Worm (Caenorhabditis elegans) whole organism, mixed stage, embryonic: Measurements from ENCODE around the gene hint-3.
A peak's percentile ranks its signal among the peaks of the same experiment; 100 is the strongest.

Source experiments
- bed-3 ChIP-seq: fragments of 200-800 bp; sonication (Bioruptor generic); optimal IDR thresholded peaks from 3 replicates; lab custom pipeline; 2018; ENCODE audit warnings: mild to moderate bottlenecking, missing genetic modification characterization, moderate library complexity, missing compliant biosample characterization
- ceh-39 ChIP-seq: fragments of 150-350 bp; optimal IDR thresholded peaks from 2 replicates; lab custom pipeline; 2014; ENCODE audit warnings: missing biosample characterization, missing genetic modification characterization
- ceh-43 ChIP-seq: fragments of 200-800 bp; sonication (Bioruptor generic); optimal IDR thresholded peaks from 2 replicates; lab custom pipeline; 2018; ENCODE audit warnings: mild to moderate bottlenecking, missing genetic modification characterization, moderate library complexity, missing compliant biosample characterization
- ceh-83 ChIP-seq: fragments of 200-800 bp; sonication (Bioruptor generic); optimal IDR thresholded peaks from 2 replicates; lab custom pipeline; 2018; ENCODE audit warnings: mild to moderate bottlenecking, missing genetic modification characterization, missing compliant biosample characterization
- ces-1 ChIP-seq: fragments of 150-350 bp; optimal IDR thresholded peaks from 2 replicates; lab custom pipeline; 2014; ENCODE audit warnings: missing biosample characterization, missing genetic modification reagents, missing genetic modification characterization
- cnd-1 ChIP-seq: fragments of 200-800 bp; sonication (Bioruptor generic); optimal IDR thresholded peaks from 2 replicates; lab custom pipeline; 2018; ENCODE audit warnings: mild to moderate bottlenecking, missing genetic modification characterization, missing compliant biosample characterization
- drap-1 ChIP-seq: fragments of 200-800 bp; sonication (Bioruptor generic); optimal IDR thresholded peaks from 3 replicates; lab custom pipeline; 2018; ENCODE audit warnings: mild to moderate bottlenecking, missing genetic modification characterization, missing compliant biosample characterization
- elt-1 ChIP-seq: sonication (generic microtip); optimal IDR thresholded peaks from 2 replicates; lab custom pipeline; 2017; ENCODE audit warnings: missing genetic modification characterization, mild to moderate bottlenecking, missing compliant biosample characterization, antibody characterized with exemption, moderate library complexity, borderline replicate concordance; ENCODE audit not compliant: insufficient read depth
- elt-3 ChIP-seq: fragments of 150-350 bp; optimal IDR thresholded peaks from 2 replicates; lab custom pipeline; 2014; ENCODE audit warnings: missing biosample characterization, missing genetic modification characterization
- flh-1 ChIP-seq: fragments of 200-800 bp; sonication (Bioruptor generic); optimal IDR thresholded peaks from 2 replicates; lab custom pipeline; 2018; ENCODE audit warnings: mild to moderate bottlenecking, missing genetic modification characterization, moderate library complexity, missing compliant biosample characterization
- hlh-1 ChIP-seq: fragments of 150-350 bp; optimal IDR thresholded peaks from 2 replicates; lab custom pipeline; 2014; ENCODE audit warnings: missing biosample characterization, missing genetic modification reagents, missing genetic modification characterization
- lin-13 ChIP-seq: fragments of 150-350 bp; optimal IDR thresholded peaks from 2 replicates; lab custom pipeline; 2014; ENCODE audit warnings: missing biosample characterization, missing genetic modification characterization
- lin-32 ChIP-seq: fragments of 200-800 bp; sonication (Bioruptor generic); optimal IDR thresholded peaks from 2 replicates; lab custom pipeline; 2018; ENCODE audit warnings: mild to moderate bottlenecking, missing genetic modification characterization, missing compliant biosample characterization
- lsy-2 ChIP-seq: fragments of 150-350 bp; optimal IDR thresholded peaks from 2 replicates; lab custom pipeline; 2014; ENCODE audit warnings: missing biosample characterization, missing genetic modification characterization
- mab-5 ChIP-seq: fragments of 150-350 bp; optimal IDR thresholded peaks from 2 replicates; lab custom pipeline; 2014; ENCODE audit warnings: missing biosample characterization, missing genetic modification characterization
- mep-1 ChIP-seq: fragments of 150-350 bp; optimal IDR thresholded peaks from 2 replicates; lab custom pipeline; 2017; ENCODE audit warnings: missing biosample characterization, missing genetic modification reagents, missing genetic modification characterization, inconsistent platforms
- nhr-12 ChIP-seq: fragments of 150-350 bp; optimal IDR thresholded peaks from 2 replicates; lab custom pipeline; 2014; ENCODE audit warnings: missing biosample characterization, missing genetic modification characterization
- nhr-2 ChIP-seq: fragments of 150-350 bp; optimal IDR thresholded peaks from 2 replicates; lab custom pipeline; 2014; ENCODE audit warnings: missing biosample characterization, missing genetic modification characterization
- nhr-237 ChIP-seq: fragments of 150-350 bp; optimal IDR thresholded peaks from 2 replicates; lab custom pipeline; 2014; ENCODE audit warnings: missing biosample characterization, missing genetic modification characterization
- nhr-28 ChIP-seq: fragments of 150-350 bp; optimal IDR thresholded peaks from 2 replicates; lab custom pipeline; 2014; ENCODE audit warnings: missing biosample characterization, missing genetic modification characterization
- nhr-76 ChIP-seq: sonication (generic microtip); optimal IDR thresholded peaks from 2 replicates; lab custom pipeline; 2017; ENCODE audit warnings: missing biosample characterization, missing genetic modification characterization
- pha-4 ChIP-seq: fragments of 150-350 bp; optimal IDR thresholded peaks from 2 replicates; lab custom pipeline; 2018; ENCODE audit warnings: missing biosample characterization, missing genetic modification reagents, missing genetic modification characterization
- sem-2 ChIP-seq: fragments of 200-800 bp; sonication (Bioruptor generic); optimal IDR thresholded peaks from 2 replicates; lab custom pipeline; 2018; ENCODE audit warnings: mild to moderate bottlenecking, missing genetic modification characterization, missing compliant biosample characterization
- snpc-4 ChIP-seq: fragments of 150-350 bp; optimal IDR thresholded peaks from 2 replicates; lab custom pipeline; 2014; ENCODE audit warnings: missing biosample characterization, missing genetic modification characterization
- sptf-1 ChIP-seq: sonication (generic microtip); optimal IDR thresholded peaks from 2 replicates; lab custom pipeline; 2017; ENCODE audit warnings: mild to moderate bottlenecking, missing genetic modification characterization, moderate library complexity, missing compliant biosample characterization
- tbx-8 ChIP-seq: fragments of 200-800 bp; sonication (Bioruptor generic); optimal IDR thresholded peaks from 2 replicates; lab custom pipeline; 2018; ENCODE audit warnings: mild to moderate bottlenecking, missing genetic modification characterization, moderate library complexity, missing compliant biosample characterization
- unc-120 ChIP-seq: sonication (generic microtip); optimal IDR thresholded peaks from 2 replicates; lab custom pipeline; 2017; ENCODE audit warnings: missing genetic modification characterization, missing compliant biosample characterization; ENCODE audit not compliant: poor library complexity, severe bottlenecking
- unc-39 ChIP-seq: fragments of 150-350 bp; optimal IDR thresholded peaks from 2 replicates; lab custom pipeline; 2014; ENCODE audit warnings: missing biosample characterization, missing genetic modification characterization
- unc-62 ChIP-seq: fragments of 150-350 bp; optimal IDR thresholded peaks from 2 replicates; lab custom pipeline; 2014; ENCODE audit warnings: missing biosample characterization, missing genetic modification reagents, missing genetic modification characterization
- zip-8 ChIP-seq: fragments of 150-350 bp; optimal IDR thresholded peaks from 2 replicates; lab custom pipeline; 2014; ENCODE audit warnings: missing biosample characterization, missing genetic modification characterization
- ztf-11 ChIP-seq: fragments of 150-350 bp; optimal IDR thresholded peaks from 2 replicates; lab custom pipeline; 2014; ENCODE audit warnings: missing biosample characterization, missing genetic modification characterization

Gene hint-3

DNA sequence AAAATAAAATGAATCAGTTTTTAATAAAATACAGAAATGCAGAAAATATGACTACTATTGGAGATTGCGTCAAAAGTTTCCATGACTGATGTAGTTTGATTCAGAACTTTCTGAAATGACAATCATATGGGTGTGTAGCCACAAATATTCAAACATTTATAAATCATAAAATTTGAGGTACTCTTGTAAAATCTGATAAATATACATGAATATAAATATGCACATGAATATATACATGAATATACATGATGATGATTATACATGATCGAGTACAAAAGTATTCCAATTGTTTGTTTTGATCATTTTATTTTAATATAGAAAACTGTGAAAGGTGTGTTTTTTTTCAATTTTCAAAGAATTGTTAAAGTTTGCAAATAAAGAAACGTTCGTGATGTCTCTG is 5.7 kb upstream of the hint-3 start, which contains the start of gene T05B11.4:
TSS of gene T05B11.4 (minus strand) at position 101 of the 400 bp plus-strand sequence.
- TF ChIP-seq sptf-1 (tag; lab: Kevin White, UChicago) (no peak), mab-5 (tag; lab: Kevin White, UChicago) (no peak), hlh-1 (tag; lab: Kevin White, UChicago) (no peak), lin-13 (tag; lab: Kevin White, UChicago) (no peak), nhr-76 (tag; lab: Kevin White, UChicago) (no peak), nhr-237 (no peak), tbx-8 (GFP tag; lab: Kevin White, UChicago) (no peak)

DNA sequence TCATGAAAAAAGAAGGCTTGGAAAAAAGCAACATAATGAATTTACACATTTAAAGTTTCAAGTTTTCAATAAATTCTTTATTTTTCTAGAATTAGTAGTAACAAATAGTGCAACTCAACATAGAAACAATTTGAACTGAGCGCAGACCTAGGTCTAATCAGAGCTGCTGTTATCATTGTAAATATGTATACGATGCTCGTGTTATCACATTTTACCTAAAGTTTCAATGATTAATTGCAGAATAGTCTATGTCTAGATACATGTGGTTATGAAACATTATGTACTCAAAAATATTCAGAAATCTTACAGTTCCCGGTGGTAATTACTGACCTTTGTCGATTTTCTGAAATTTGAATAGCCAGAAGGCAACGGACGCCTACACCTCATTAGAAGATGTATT is 4.3 kb upstream of the hint-3 start:
- TF ChIP-seq ceh-83, result no peak
- TF ChIP-seq drap-1 (GFP tag; lab: Kevin White, UChicago), result no peak
- no peak for TF ChIP-seq ceh-43 (GFP tag; lab: Kevin White, UChicago)
- no peak for TF ChIP-seq nhr-12 (tag; lab: Kevin White, UChicago)
- TF ChIP-seq mab-5 (tag; lab: Kevin White, UChicago), result no peak
- TF ChIP-seq mep-1 (tag; lab: Kevin White, UChicago), result no peak
- TF ChIP-seq hlh-1 (tag; lab: Kevin White, UChicago), result no peak
- no peak for TF ChIP-seq lsy-2 (tag; lab: Kevin White, UChicago)
- TF ChIP-seq, all 35 proteins: peak for 0

- TF ChIP-seq ces-1 (GFP tag; lab: Kevin White, UChicago), result peak; percentile 66
- TF ChIP-seq unc-120 (tag; lab: Kevin White, UChicago), result peak; percentile 27
- TF ChIP-seq unc-62 (GFP tag; lab: Kevin White, UChicago), result peak; percentile 70
- TF ChIP-seq nhr-237, result no peak
Observed at ce11 chrV:7759270-7759669, 1.0 kb upstream of the hint-3 start.

DNA sequence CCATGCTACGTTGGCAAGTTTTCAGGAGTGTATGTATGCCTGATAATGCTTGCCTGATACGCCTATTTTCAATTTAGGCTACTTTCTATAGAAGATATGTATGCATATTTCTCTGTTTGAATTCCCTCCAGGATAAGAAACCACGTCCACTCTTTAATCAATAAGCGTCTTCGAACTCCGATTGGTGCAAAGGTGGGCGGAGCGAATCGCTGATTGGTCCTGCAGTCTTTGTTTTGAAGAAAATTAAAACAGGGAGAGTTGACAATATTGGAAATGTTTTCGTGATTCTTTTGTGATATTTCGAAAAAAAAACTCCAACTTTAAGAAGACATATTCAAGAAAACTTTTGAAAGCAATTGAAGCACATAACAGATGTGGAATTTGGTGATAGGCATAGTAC is 1.6 kb downstream of the hint-3 start:
- no peak for TF ChIP-seq snpc-4 (tag; lab: Kevin White, UChicago)
- TF ChIP-seq lin-13 (tag; lab: Kevin White, UChicago), result no peak
- TF ChIP-seq elt-3 (tag; lab: Kevin White, UChicago), result no peak
- TF ChIP-seq lin-32, result no peak
- TF ChIP-seq nhr-28 (tag; lab: Kevin White, UChicago), result no peak
- no peak for TF ChIP-seq pha-4
- no peak for TF ChIP-seq cnd-1 (tag; lab: Kevin White, UChicago)
- TF ChIP-seq sem-2, result no peak
- TF ChIP-seq nhr-76 (tag; lab: Kevin White, UChicago), result no peak
- no peak for TF ChIP-seq ztf-11 (tag; lab: Kevin White, UChicago)
- TF ChIP-seq sptf-1 (tag; lab: Kevin White, UChicago), result no peak
- no peak for TF ChIP-seq flh-1 (GFP tag; lab: Kevin White, UChicago)
- no peak for TF ChIP-seq nhr-237
- no peak for TF ChIP-seq zip-8

- no peak for TF ChIP-seq pha-4
- TF ChIP-seq ces-1 (GFP tag; lab: Kevin White, UChicago), result no peak
- TF ChIP-seq sem-2, result no peak
- TF ChIP-seq bed-3 (GFP tag; lab: Kevin White, UChicago), result no peak
- TF ChIP-seq cnd-1 (tag; lab: Kevin White, UChicago), result no peak
- no peak for TF ChIP-seq mep-1 (tag; lab: Kevin White, UChicago)
- no peak for TF ChIP-seq elt-1 (tag; lab: Kevin White, UChicago)
- TF ChIP-seq nhr-237, result no peak
- no peak for TF ChIP-seq lsy-2 (tag; lab: Kevin White, UChicago)
- no peak for TF ChIP-seq nhr-2 (tag; lab: Kevin White, UChicago)
- TF ChIP-seq mab-5 (tag; lab: Kevin White, UChicago), result no peak
- TF ChIP-seq unc-39 (tag; lab: Kevin White, UChicago), result no peak
- TF ChIP-seq ceh-39 (tag; lab: Kevin White, UChicago), result no peak
- TF ChIP-seq nhr-76 (tag; lab: Kevin White, UChicago), result no peak
- TF ChIP-seq flh-1 (GFP tag; lab: Kevin White, UChicago), result no peak
- no peak for TF ChIP-seq sptf-1 (tag; lab: Kevin White, UChicago)
- no peak for TF ChIP-seq nhr-12 (tag; lab: Kevin White, UChicago)
- TF ChIP-seq, all 35 proteins: peak for 0
Observed at ce11 chrV:7770961-7771360, 10.7 kb downstream of the hint-3 start, which contains the start of gene frpr-3. TSS of gene frpr-3 (plus strand) at chrV:7771261.
